Worm (Caenorhabditis elegans): Measurements from ENCODE around the gene tbc-2.
"Not testable (repeated sequence)": the region's sequence is repeated elsewhere in the genome, so short reads cannot be mapped to it uniquely, and the experiment has no call there.

The tbc-2 gene

DNA sequence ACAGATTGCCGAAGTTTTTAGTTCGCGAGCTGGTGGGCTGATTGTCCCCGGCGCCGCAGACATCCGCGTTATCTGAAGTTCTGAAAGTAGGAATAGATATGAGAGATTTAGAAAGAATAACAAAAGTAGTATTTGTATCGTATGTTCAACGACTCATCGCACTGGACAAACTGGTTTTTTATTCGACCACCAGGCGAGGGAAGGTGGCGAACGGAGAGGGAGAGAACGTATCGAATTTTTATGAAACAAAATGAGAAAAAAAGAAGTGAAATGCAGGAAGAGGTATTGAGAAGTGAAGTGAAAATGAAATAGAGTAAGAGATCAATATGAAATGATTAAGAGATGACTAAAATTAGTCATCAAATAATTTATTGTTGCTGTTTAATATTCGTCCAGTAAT lies at the start of gene tbc-2:
Gene tbc-2 (minus strand): TSS at position 80 of the 400 bp plus-strand sequence.
- TF ChIP-seq sea-1 (GFP tag; conservative IDR thresholded peaks at IDR 0.05), result no peak

DNA sequence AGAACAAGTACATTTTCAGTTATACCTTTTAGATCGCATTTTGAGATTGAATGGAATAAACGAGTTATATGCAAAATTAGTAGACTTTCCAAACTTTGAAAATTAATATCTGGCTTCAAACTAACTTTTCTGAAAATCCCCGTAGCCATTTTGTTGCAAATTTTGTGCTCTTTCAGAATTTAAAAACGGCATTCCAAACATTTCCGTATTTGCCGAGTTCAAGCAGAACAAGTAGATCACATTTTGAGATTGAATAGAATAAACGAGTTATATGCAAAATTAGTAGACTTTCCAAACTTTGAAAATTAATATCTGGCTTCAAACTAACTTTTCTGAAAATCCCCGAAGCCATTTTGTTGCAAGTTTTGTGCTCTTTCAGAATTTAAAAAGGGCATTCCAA lies 49.3 kb upstream of the tbc-2 start, which contains the start of gene F55C12.2:
Gene F55C12.2 (plus strand): TSS at position 301 of the 400 bp plus-strand sequence.
- not testable (repeated sequence) for TF ChIP-seq pes-1 (GFP tag; IDR thresholded peaks at IDR 0.05); tbx-11 (GFP tag; IDR thresholded peaks at IDR 0.05); tra-4 (tag; optimal IDR thresholded peaks at IDR 0.05)

DNA sequence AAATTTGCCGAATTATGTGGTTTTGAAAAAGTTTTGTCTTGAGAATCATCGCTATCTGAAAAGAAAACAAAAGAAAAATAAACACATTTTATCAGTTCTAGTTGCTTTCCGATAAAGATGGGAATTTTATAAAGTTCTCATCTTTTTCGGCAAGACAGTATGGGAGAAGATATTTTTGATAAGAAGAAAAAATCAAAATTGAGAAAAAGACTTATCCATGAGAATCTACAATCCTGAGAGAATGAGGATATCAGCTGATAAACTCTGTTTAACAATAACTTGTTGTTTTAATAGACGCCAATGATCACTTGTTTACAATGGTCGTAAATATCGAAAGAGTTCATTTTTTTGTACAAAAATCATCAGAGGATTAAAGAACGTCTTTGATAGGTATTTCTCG lies 48.8 kb upstream of the tbc-2 start, which contains the start of gene F55C12.6:
Gene F55C12.6 (minus strand): TSS at position 101 of the 400 bp plus-strand sequence.
- TF ChIP-seq sea-1 (GFP tag; conservative IDR thresholded peaks at IDR 0.05), result no peak
- no peak for TF ChIP-seq scrt-1 (GFP tag; IDR thresholded peaks at IDR 0.05)
- TF ChIP-seq flt-1 (GFP tag; IDR thresholded peaks at IDR 0.05), result no peak
- TF ChIP-seq hmbx-1 (tag; optimal IDR thresholded peaks at IDR 0.05), result no peak
- TF ChIP-seq aly-1 (tag; optimal IDR thresholded peaks at IDR 0.05), result no peak
- no peak for TF ChIP-seq tbx-11 (GFP tag; IDR thresholded peaks at IDR 0.05)
- TF ChIP-seq hnd-1 (tag; optimal IDR thresholded peaks at IDR 0.05), result no peak
- no peak for TF ChIP-seq pes-1 (GFP tag; IDR thresholded peaks at IDR 0.05)
- no peak for TF ChIP-seq ama-1 (optimal IDR thresholded peaks at IDR 0.05)
- TF ChIP-seq B0310.2 (tag; optimal IDR thresholded peaks at IDR 0.05), result no peak
- TF ChIP-seq ceh-13 (GFP tag; optimal IDR thresholded peaks at IDR 0.05), result no peak

DNA sequence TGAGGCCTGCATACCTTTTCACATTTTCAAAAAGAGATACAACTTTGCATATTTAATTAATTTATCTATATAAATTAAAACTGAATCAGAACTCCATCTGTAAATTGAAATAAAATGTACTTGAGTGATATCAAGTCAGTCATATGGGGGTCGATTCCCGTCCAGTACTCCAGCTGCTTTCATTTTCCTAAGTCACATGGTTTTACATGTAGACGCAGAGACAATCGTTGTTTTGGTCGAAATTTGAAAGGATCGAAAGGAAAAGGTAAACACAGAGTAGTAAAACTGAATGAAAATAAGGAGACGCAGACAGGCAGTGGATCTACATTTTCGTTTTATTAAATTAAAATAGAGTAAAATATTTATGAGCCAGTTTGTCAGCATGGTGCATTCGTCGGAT lies 46.9 kb upstream of the tbc-2 start:
- TF ChIP-seq tbx-11 (GFP tag; IDR thresholded peaks at IDR 0.05) (no peak), aly-1 (tag; optimal IDR thresholded peaks at IDR 0.05) (no peak), hmbx-1 (tag; optimal IDR thresholded peaks at IDR 0.05) (no peak), ceh-13 (GFP tag; optimal IDR thresholded peaks at IDR 0.05) (no peak), scrt-1 (GFP tag; IDR thresholded peaks at IDR 0.05) (no peak), sea-1 (GFP tag; conservative IDR thresholded peaks at IDR 0.05) (no peak)

DNA sequence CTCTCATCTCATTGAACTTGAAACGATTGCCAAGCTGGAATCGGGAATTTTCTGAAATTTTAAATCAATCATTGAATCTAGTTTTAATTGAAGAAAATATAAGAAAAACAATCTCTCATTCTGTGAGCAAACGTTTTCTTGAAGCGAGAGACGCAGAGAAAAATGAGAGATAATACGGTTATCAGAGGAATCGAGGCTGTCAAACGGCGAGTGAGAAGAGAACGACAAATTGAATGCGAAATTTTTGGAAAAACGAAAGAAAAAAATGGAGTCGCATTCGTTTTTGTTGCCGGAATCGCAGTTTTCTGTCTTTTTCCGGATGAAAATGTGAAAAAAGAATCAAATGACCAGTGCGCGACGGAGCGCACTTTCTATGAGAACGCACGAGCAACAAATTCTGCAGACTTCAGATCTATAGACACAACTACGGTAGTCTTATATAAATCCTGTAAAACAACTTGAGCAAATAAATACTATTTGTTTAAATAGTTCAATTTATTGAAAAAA lies 46.4 kb upstream of the tbc-2 start, which contains the start of gene tex-2:
Gene tex-2 (minus strand): TSS at position 51 of the 507 bp plus-strand sequence.
- no peak for TF ChIP-seq ceh-13 (GFP tag; optimal IDR thresholded peaks at IDR 0.05)
- no peak for TF ChIP-seq B0310.2 (tag; optimal IDR thresholded peaks at IDR 0.05)
- TF ChIP-seq aly-1 (tag; optimal IDR thresholded peaks at IDR 0.05), result no peak
- no peak for TF ChIP-seq scrt-1 (GFP tag; IDR thresholded peaks at IDR 0.05)
- TF ChIP-seq F13C5.2 (tag; optimal IDR thresholded peaks at IDR 0.05), result no peak
- no peak for TF ChIP-seq hmg-4 (GFP tag; optimal IDR thresholded peaks at IDR 0.05)
- TF ChIP-seq tra-4 (tag; optimal IDR thresholded peaks at IDR 0.05), result no peak
- no peak for TF ChIP-seq hnd-1 (tag; optimal IDR thresholded peaks at IDR 0.05)
- TF ChIP-seq tbx-37 (GFP tag; conservative IDR thresholded peaks at IDR 0.05), result no peak
- no peak for TF ChIP-seq ama-1 (optimal IDR thresholded peaks at IDR 0.05)
- no peak for TF ChIP-seq hmbx-1 (tag; optimal IDR thresholded peaks at IDR 0.05)
- TF ChIP-seq tbx-11 (GFP tag; IDR thresholded peaks at IDR 0.05), result no peak
- no peak for TF ChIP-seq flt-1 (GFP tag; IDR thresholded peaks at IDR 0.05)
- no peak for TF ChIP-seq pes-1 (GFP tag; IDR thresholded peaks at IDR 0.05)
- TF ChIP-seq ceh-36 (tag; optimal IDR thresholded peaks at IDR 0.05), result no peak
- no peak for TF ChIP-seq sea-1 (GFP tag; conservative IDR thresholded peaks at IDR 0.05)
- TF ChIP-seq ets-7 (tag; optimal IDR thresholded peaks at IDR 0.05), result no peak

DNA sequence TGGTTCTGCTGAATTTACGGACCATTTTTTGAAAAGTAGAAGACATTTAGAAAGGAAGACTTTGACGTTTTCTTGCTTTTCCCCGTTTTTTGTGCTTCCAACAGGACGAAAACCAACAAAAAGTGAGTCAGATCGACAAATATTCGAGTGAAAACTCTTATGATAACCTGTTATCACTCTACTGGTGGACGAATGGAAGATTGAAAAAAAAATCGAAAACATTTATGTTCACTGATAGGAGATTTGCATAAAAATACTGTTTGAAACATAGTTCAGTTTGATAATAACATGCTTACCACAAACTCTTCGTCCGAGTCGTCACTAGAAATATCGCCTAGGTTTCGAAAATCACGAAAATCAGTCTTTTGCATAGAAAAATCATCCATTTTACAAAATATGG lies 45.2 kb upstream of the tbc-2 start:
- TF ChIP-seq ama-1 (optimal IDR thresholded peaks at IDR 0.05), result no peak
- TF ChIP-seq sea-1 (GFP tag; conservative IDR thresholded peaks at IDR 0.05), result no peak
- TF ChIP-seq hmg-4 (GFP tag; optimal IDR thresholded peaks at IDR 0.05), result no peak
- no peak for TF ChIP-seq tra-4 (tag; optimal IDR thresholded peaks at IDR 0.05)
- no peak for TF ChIP-seq aly-1 (tag; optimal IDR thresholded peaks at IDR 0.05)
- no peak for TF ChIP-seq pes-1 (GFP tag; IDR thresholded peaks at IDR 0.05)
- no peak for TF ChIP-seq ets-7 (tag; optimal IDR thresholded peaks at IDR 0.05)
- TF ChIP-seq F13C5.2 (tag; optimal IDR thresholded peaks at IDR 0.05), result no peak
- no peak for TF ChIP-seq tbx-11 (GFP tag; IDR thresholded peaks at IDR 0.05)
- no peak for TF ChIP-seq flt-1 (GFP tag; IDR thresholded peaks at IDR 0.05)
- no peak for TF ChIP-seq B0310.2 (tag; optimal IDR thresholded peaks at IDR 0.05)
- no peak for TF ChIP-seq hmbx-1 (tag; optimal IDR thresholded peaks at IDR 0.05)

DNA sequence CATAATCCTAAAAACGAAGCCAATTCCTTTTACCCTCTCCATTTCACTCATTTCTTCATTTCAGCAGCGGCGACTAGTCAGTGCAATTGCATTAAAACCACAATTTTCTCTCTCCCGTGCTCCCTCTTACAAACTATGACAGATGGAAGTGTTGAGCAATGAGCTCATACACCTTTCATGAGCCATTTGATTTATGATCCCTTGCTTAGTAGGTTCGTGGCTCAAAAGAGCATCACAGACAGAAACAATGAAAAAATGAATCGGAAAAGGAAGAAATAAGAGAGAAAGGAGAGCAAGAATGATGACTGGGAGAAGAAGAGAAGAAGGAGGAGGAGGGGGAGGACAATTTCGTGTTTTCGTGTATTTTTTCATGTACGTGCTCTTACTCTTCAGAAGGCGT lies 44.3 kb upstream of the tbc-2 start:
- TF ChIP-seq hmbx-1 (tag; optimal IDR thresholded peaks at IDR 0.05) (no peak), scrt-1 (GFP tag; IDR thresholded peaks at IDR 0.05) (no peak), tbx-37 (GFP tag; conservative IDR thresholded peaks at IDR 0.05) (no peak), hnd-1 (tag; optimal IDR thresholded peaks at IDR 0.05) (no peak)

DNA sequence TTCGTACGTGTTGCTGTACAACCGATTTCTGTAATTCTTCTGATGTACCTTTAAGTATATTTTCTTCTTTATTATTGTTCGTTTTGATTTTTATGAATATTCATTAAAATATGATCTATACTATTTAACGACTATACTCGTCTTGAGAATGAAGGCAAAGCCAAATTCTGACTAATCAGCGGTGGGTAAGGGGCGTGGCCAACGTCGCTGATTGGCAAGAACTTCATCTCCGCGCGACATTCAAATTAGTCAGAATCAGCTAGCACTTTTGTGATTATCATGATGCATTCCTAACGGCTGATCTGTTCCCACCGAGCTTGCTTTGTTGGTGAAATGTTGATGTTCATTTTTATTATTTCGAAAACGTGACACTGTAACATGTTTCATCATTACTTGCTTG lies 39.7 kb upstream of the tbc-2 start:
- TF ChIP-seq hmbx-1 (tag; optimal IDR thresholded peaks at IDR 0.05) (no peak), F13C5.2 (tag; optimal IDR thresholded peaks at IDR 0.05) (no peak), B0310.2 (tag; optimal IDR thresholded peaks at IDR 0.05) (no peak), aly-1 (tag; optimal IDR thresholded peaks at IDR 0.05) (no peak), sea-1 (GFP tag; conservative IDR thresholded peaks at IDR 0.05) (no peak), scrt-1 (GFP tag; IDR thresholded peaks at IDR 0.05) (no peak), pes-1 (GFP tag; IDR thresholded peaks at IDR 0.05) (no peak), tbx-37 (GFP tag; conservative IDR thresholded peaks at IDR 0.05) (no peak), ceh-36 (tag; optimal IDR thresholded peaks at IDR 0.05) (no peak), hmg-4 (GFP tag; optimal IDR thresholded peaks at IDR 0.05) (no peak), tra-4 (tag; optimal IDR thresholded peaks at IDR 0.05) (no peak), ceh-13 (GFP tag; optimal IDR thresholded peaks at IDR 0.05) (no peak), flt-1 (GFP tag; IDR thresholded peaks at IDR 0.05) (no peak), tbx-11 (GFP tag; IDR thresholded peaks at IDR 0.05) (no peak), ama-1 (optimal IDR thresholded peaks at IDR 0.05) (no peak), ets-7 (tag; optimal IDR thresholded peaks at IDR 0.05) (no peak), hnd-1 (tag; optimal IDR thresholded peaks at IDR 0.05) (no peak)
